Fruit fly (Drosophila melanogaster) whole organism, prepupa: ENCODE measurements around the gene Set8.

Experiments
- Blimp-1 ChIP-seq: fragments of 200-800 bp; sonication (Bioruptor generic); optimal IDR thresholded peaks from 3 replicates; lab custom pipeline; 2017; ENCODE audit warnings: missing biosample characterization, missing genetic modification characterization, mild to moderate bottlenecking, moderate library complexity, missing genetic modification reagents
- CG10631 ChIP-seq: fragments of 200-800 bp; sonication (Bioruptor generic); optimal IDR thresholded peaks from 2 replicates; lab custom pipeline; 2016; ENCODE audit warnings: missing biosample characterization, missing genetic modification characterization
- CG10669 ChIP-seq: fragments of 200-800 bp; sonication (Bioruptor generic); optimal IDR thresholded peaks from 3 replicates; lab custom pipeline; 2018; ENCODE audit warnings: missing biosample characterization, mild to moderate bottlenecking, missing genetic modification characterization, moderate library complexity
- CG15336 ChIP-seq: fragments of 200-800 bp; sonication (Bioruptor generic); IDR thresholded peaks from 2 replicates; pipeline ENCODE4 v1.3.6; 2022; ENCODE audit warnings: missing biosample characterization, missing genetic modification characterization
- CG1621 ChIP-seq: fragments of 200-800 bp; sonication (Bioruptor generic); optimal IDR thresholded peaks from 3 replicates; lab custom pipeline; 2018; ENCODE audit warnings: missing biosample characterization, mild to moderate bottlenecking, missing genetic modification characterization
- CG3032 ChIP-seq: fragments of 200-800 bp; optimal IDR thresholded peaks from 2 replicates; lab custom pipeline; 2019; ENCODE audit warnings: missing biosample characterization, mild to moderate bottlenecking, missing genetic modification characterization, moderate library complexity
- CG31627 ChIP-seq: fragments of 200-800 bp; sonication (Bioruptor generic); optimal IDR thresholded peaks from 3 replicates; lab custom pipeline; 2016; ENCODE audit warnings: missing biosample characterization, missing genetic modification characterization
- CG34406 ChIP-seq: fragments of 200-800 bp; sonication (Bioruptor generic); optimal IDR thresholded peaks from 3 replicates; lab custom pipeline; 2016; ENCODE audit warnings: missing biosample characterization, missing genetic modification characterization
- CG3919 ChIP-seq: fragments of 200-800 bp; sonication (Bioruptor generic); optimal IDR thresholded peaks from 3 replicates; lab custom pipeline; 2016; ENCODE audit warnings: missing biosample characterization, missing genetic modification characterization
- CG4318 ChIP-seq: fragments of 200-800 bp; sonication (Bioruptor generic); optimal IDR thresholded peaks from 3 replicates; lab custom pipeline; 2017; ENCODE audit warnings: missing biosample characterization, mild to moderate bottlenecking, missing genetic modification characterization
- CG6163 ChIP-seq: fragments of 200-800 bp; sonication (Bioruptor generic); IDR thresholded peaks from 3 replicates; pipeline ENCODE4 v1.3.6; 2022; ENCODE audit warnings: missing biosample characterization, missing genetic modification characterization
- CG6792 ChIP-seq: fragments of 200-800 bp; sonication (Bioruptor generic); optimal IDR thresholded peaks from 3 replicates; lab custom pipeline; 2016; ENCODE audit warnings: missing biosample characterization, missing genetic modification characterization
- CG6808 ChIP-seq: fragments of 200-800 bp; sonication (Bioruptor generic); optimal IDR thresholded peaks from 3 replicates; lab custom pipeline; 2017; ENCODE audit warnings: missing biosample characterization, missing genetic modification characterization, mild to moderate bottlenecking, moderate library complexity, missing genetic modification reagents
- CG6854 ChIP-seq: fragments of 200-800 bp; sonication (Bioruptor generic); optimal IDR thresholded peaks from 2 replicates; lab custom pipeline; 2017; ENCODE audit warnings: missing biosample characterization, mild to moderate bottlenecking, missing genetic modification characterization
- CG7368 ChIP-seq: fragments of 200-800 bp; sonication (Bioruptor generic); optimal IDR thresholded peaks from 3 replicates; lab custom pipeline; 2016; ENCODE audit warnings: missing biosample characterization, missing genetic modification characterization
- CG8119 ChIP-seq: fragments of 200-800 bp; sonication (Bioruptor generic); IDR thresholded peaks from 3 replicates; pipeline ENCODE4 v1.3.6; 2022; ENCODE audit warnings: missing biosample characterization, missing genetic modification characterization
- CG8319 ChIP-seq: fragments of 200-800 bp; sonication (Bioruptor generic); optimal IDR thresholded peaks from 3 replicates; lab custom pipeline; 2016; ENCODE audit warnings: missing biosample characterization, missing genetic modification characterization
- CG8632 ChIP-seq: fragments of 200-800 bp; sonication (Bioruptor generic); optimal IDR thresholded peaks from 3 replicates; lab custom pipeline; 2016; ENCODE audit warnings: missing biosample characterization, missing genetic modification characterization
- CG9139 ChIP-seq: fragments of 200-800 bp; sonication (Bioruptor generic); optimal IDR thresholded peaks from 3 replicates; lab custom pipeline; 2017; ENCODE audit warnings: missing biosample characterization, mild to moderate bottlenecking, missing genetic modification characterization
- Eip78C ChIP-seq: fragments of 200-800 bp; sonication (Bioruptor generic); peaks from one replicate; lab custom pipeline; 2016; ENCODE audit warnings: missing biosample characterization, missing genetic modification characterization
- Ets21C ChIP-seq: fragments of 200-800 bp; sonication (Bioruptor generic); optimal IDR thresholded peaks from 3 replicates; lab custom pipeline; 2016; ENCODE audit warnings: missing biosample characterization, missing genetic modification characterization
- Ets96B ChIP-seq: fragments of 200-800 bp; optimal IDR thresholded peaks from 2 replicates; lab custom pipeline; 2019; ENCODE audit warnings: missing biosample characterization, mild to moderate bottlenecking, missing genetic modification characterization, moderate library complexity
- Gug ChIP-seq: fragments of 200-800 bp; sonication (Bioruptor generic); IDR thresholded peaks from 2 replicates; pipeline ENCODE4 v1.3.6; 2022; ENCODE audit warnings: missing biosample characterization, missing genetic modification characterization
- Hr38 ChIP-seq: sonication (Bioruptor generic); optimal IDR thresholded peaks from 2 replicates; lab custom pipeline; 2016; ENCODE audit warnings: missing biosample characterization, missing genetic modification characterization
- Hr4 ChIP-seq: fragments of 200-800 bp; sonication (Bioruptor generic); optimal IDR thresholded peaks from 3 replicates; lab custom pipeline; 2016; ENCODE audit warnings: missing biosample characterization, missing genetic modification characterization
- Lpt ChIP-seq: fragments of 200-800 bp; sonication (Bioruptor generic); optimal IDR thresholded peaks from 3 replicates; lab custom pipeline; 2016; ENCODE audit warnings: missing biosample characterization, missing genetic modification characterization
- Met ChIP-seq: fragments of 200-800 bp; sonication (Bioruptor generic); optimal IDR thresholded peaks from 3 replicates; lab custom pipeline; 2016; ENCODE audit warnings: missing biosample characterization, missing genetic modification characterization
- Sox102F ChIP-seq: fragments of 200-800 bp; sonication (Bioruptor generic); optimal IDR thresholded peaks from 2 replicates; lab custom pipeline; 2016; ENCODE audit warnings: missing biosample characterization, mild to moderate bottlenecking, missing genetic modification characterization
- Sox14 ChIP-seq: fragments of 200-800 bp; sonication (Bioruptor generic); optimal IDR thresholded peaks from 3 replicates; lab custom pipeline; 2016; ENCODE audit warnings: missing biosample characterization, missing genetic modification characterization
- Sox15 ChIP-seq: fragments of 200-800 bp; sonication (Bioruptor generic); optimal IDR thresholded peaks from 3 replicates; lab custom pipeline; 2016; ENCODE audit warnings: missing biosample characterization, missing genetic modification characterization
- acj6 ChIP-seq: fragments of 200-800 bp; sonication (Bioruptor generic); optimal IDR thresholded peaks from 3 replicates; lab custom pipeline; 2016; ENCODE audit warnings: missing biosample characterization, missing genetic modification characterization
- dac ChIP-seq: fragments of 200-800 bp; sonication (Bioruptor generic); optimal IDR thresholded peaks from 2 replicates; lab custom pipeline; 2017; ENCODE audit warnings: missing biosample characterization, mild to moderate bottlenecking, missing genetic modification characterization
- dsx ChIP-seq: fragments of 200-800 bp; optimal IDR thresholded peaks from 3 replicates; lab custom pipeline; 2019; ENCODE audit warnings: missing biosample characterization, mild to moderate bottlenecking, missing genetic modification characterization, moderate library complexity; ENCODE audit not compliant: poor library complexity, severe bottlenecking
- eg ChIP-seq: fragments of 200-800 bp; sonication (Bioruptor generic); IDR thresholded peaks from 3 replicates; pipeline ENCODE4 v1.3.6; 2022; ENCODE audit warnings: missing biosample characterization, missing genetic modification characterization
- esn ChIP-seq: fragments of 200-800 bp; sonication (Bioruptor generic); optimal IDR thresholded peaks from 2 replicates; lab custom pipeline; 2016; ENCODE audit warnings: missing biosample characterization, mild to moderate bottlenecking, missing genetic modification characterization, moderate library complexity
- fd59A ChIP-seq: fragments of 200-800 bp; sonication (Bioruptor generic); optimal IDR thresholded peaks from 2 replicates; lab custom pipeline; 2017; ENCODE audit warnings: missing biosample characterization, mild to moderate bottlenecking, missing genetic modification characterization, missing genetic modification reagents
- fd85E ChIP-seq: fragments of 200-800 bp; sonication (Bioruptor generic); optimal IDR thresholded peaks from 3 replicates; lab custom pipeline; 2016; ENCODE audit warnings: missing biosample characterization, missing genetic modification characterization
- lz ChIP-seq: fragments of 200-800 bp; sonication (Bioruptor generic); optimal IDR thresholded peaks from 3 replicates; lab custom pipeline; 2016; ENCODE audit warnings: missing biosample characterization, missing genetic modification characterization
- pdm3 ChIP-seq: fragments of 200-800 bp; sonication (Bioruptor generic); optimal IDR thresholded peaks from 3 replicates; lab custom pipeline; 2016; ENCODE audit warnings: missing biosample characterization, missing genetic modification characterization
- salr ChIP-seq, 2 experiments: fragments of 200-800 bp; sonication (Bioruptor generic); optimal IDR thresholded peaks; 3 replicates each; lab custom pipeline; 2016 to 2018; ENCODE audit warnings: missing biosample characterization in 2 of 2, missing genetic modification characterization in 2 of 2, mild to moderate bottlenecking in 1 of 2
- spab ChIP-seq: fragments of 200-800 bp; sonication (Bioruptor generic); optimal IDR thresholded peaks from 2 replicates; lab custom pipeline; 2017; ENCODE audit warnings: missing biosample characterization, mild to moderate bottlenecking, missing genetic modification characterization, missing genetic modification reagents
- ss ChIP-seq, 2 experiments: fragments of 200-800 bp; sonication (Bioruptor generic); optimal IDR thresholded peaks; 2 replicates in 1 of 2; 3 replicates in 1 of 2; lab custom pipeline; 2017 to 2018; ENCODE audit warnings: mild to moderate bottlenecking in 2 of 2, missing biosample characterization in 2 of 2, missing genetic modification characterization in 2 of 2, moderate library complexity in 1 of 2
- svp ChIP-seq: fragments of 200-800 bp; sonication (Bioruptor generic); peaks from one replicate; lab custom pipeline; 2016; ENCODE audit warnings: missing biosample characterization, missing genetic modification characterization
- topi ChIP-seq: fragments of 200-800 bp; sonication (Bioruptor generic); optimal IDR thresholded peaks from 3 replicates; lab custom pipeline; 2016; ENCODE audit warnings: missing biosample characterization, missing genetic modification characterization

The Set8 gene

dm6 chr3R:14315912-14316444 is at the start of gene Set8:
Gene Set8, plus strand, starts transcription at chr3R:14316038.
- TF ChIP-seq CG6163 (GFP tag; lab: Robert Waterston, UW) (peak; percentile 65; the same call in 2 of the 3 replicates), fd85E (GFP tag; lab: Kevin White, UChicago) (peak; percentile 6), esn (GFP tag; lab: Kevin White, UChicago) (peak; percentile 26), CG1621 (peak; percentile 57), Gug (GFP tag; lab: Robert Waterston, UW) (no peak), Blimp-1 (GFP tag; lab: Kevin White, UChicago) (no peak), CG8119 (GFP tag; lab: Robert Waterston, UW) (peak; percentile 79), CG6854 (GFP tag; lab: Kevin White, UChicago) (peak; percentile 68), Sox14 (GFP tag; lab: Kevin White, UChicago) (no peak), CG4318 (GFP tag; lab: Kevin White, UChicago) (no peak), Met (GFP tag; lab: Kevin White, UChicago) (no peak), CG8632 (GFP tag; lab: Kevin White, UChicago) (no peak), salr (GFP tag; optimal IDR thresholded peaks at IDR 0.05; lab: Kevin White, UChicago) (no peak), Sox15 (no peak), acj6 (no peak), Sox102F (no peak), CG15336 (GFP tag; lab: Robert Waterston, UW) (peak; percentile 75; the same call in 1 of the 2 replicates), Ets96B (peak; percentile 52), CG3032 (peak; percentile 42), lz (GFP tag; lab: Kevin White, UChicago) (no peak)

DNA sequence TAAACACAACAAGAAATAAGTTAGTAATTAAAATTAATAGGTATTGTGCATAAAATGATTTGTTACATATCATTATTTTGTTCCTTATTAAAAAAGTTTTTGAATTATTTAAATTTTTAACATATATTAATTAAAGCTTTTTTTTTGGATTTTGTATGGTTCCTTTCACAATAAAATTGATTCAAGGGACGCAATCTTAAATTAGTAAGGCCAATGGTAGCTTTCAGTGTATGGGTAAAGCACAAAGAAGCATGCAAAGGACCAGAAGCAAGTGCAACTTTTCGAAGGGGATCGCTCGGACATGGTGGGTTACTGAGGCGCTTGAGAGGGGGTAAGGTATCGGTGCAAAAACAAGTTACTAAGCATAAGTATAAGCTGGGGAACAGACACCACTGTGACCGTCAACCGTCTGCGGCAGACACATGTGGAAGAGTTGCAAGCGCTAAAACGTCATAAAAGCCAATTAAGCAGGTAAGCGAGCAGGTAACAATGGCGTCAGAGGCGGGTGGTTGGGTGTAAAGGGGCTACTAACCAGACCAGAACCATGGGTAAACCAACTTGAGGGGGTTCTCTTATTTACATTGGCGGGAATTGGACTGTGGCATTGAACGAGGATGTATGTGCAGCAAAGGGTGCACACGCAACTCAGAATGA is 40.2 kb upstream of the Set8 start:
- TF ChIP-seq CG6163 (GFP tag; lab: Robert Waterston, UW) (peak; percentile 7; the same call in 1 of the 3 replicates), svp (peak; percentile 74), CG6808 (GFP tag; lab: Kevin White, UChicago) (peak; percentile 34), CG10631 (GFP tag; lab: Kevin White, UChicago) (peak; percentile 69), CG34406 (peak; percentile 53), dsx (peak; percentile 70), fd59A (GFP tag; lab: Kevin White, UChicago) (peak; percentile 20), CG6792 (GFP tag; lab: Kevin White, UChicago) (peak; percentile 24), Eip78C (no peak), pdm3 (GFP tag; lab: Kevin White, UChicago) (no peak), Sox102F (peak; percentile 23), topi (GFP tag; lab: Kevin White, UChicago) (no peak), Ets96B (no peak), CG8319 (no peak), ss (GFP tag; optimal IDR thresholded peaks at IDR 0.05; lab: Kevin White, UChicago) (peak in 1 of 2 experiments; percentile 89)

DNA sequence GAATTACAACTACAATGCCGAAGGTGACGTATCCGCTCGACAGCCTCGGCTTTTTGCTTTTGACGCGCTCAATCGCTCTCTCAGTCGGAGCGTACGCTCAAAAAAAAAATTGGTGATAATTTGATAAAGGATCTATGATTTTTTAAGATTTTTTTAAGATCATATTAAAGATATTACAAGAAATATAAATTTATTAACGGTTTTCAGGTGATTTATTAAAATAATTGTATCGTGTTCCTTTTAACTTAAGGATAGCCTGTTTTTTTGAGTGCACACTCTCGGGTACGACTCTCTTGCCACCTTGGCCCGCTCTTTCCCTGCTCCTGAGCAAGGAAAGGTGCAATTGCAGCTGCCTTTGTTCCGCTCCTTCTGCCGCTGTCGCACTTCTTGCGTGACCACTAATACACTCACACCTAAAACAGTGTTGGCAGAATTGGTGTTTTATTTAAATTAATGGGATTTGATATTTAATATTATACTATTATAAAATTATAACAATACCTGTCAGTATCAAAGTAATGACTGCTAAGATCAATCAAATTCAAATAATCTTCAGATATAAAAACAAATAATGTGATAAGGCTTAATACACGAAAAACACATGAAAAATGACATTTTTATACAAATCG is 37.8 kb upstream of the Set8 start:
- TF ChIP-seq lz (GFP tag; lab: Kevin White, UChicago) (peak; percentile 89), Ets96B (peak; percentile 99), svp (peak; percentile 95), CG7368 (peak; percentile 94), Ets21C (GFP tag; lab: Kevin White, UChicago) (peak; percentile 71), fd85E (GFP tag; lab: Kevin White, UChicago) (peak; percentile 82), topi (GFP tag; lab: Kevin White, UChicago) (peak; percentile 93), Hr38 (GFP tag; lab: Kevin White, UChicago) (no peak), salr (GFP tag; optimal IDR thresholded peaks at IDR 0.05; lab: Kevin White, UChicago) (peak; percentile 91 to 92), Lpt (GFP tag; lab: Kevin White, UChicago) (peak; percentile 94), CG4318 (GFP tag; lab: Kevin White, UChicago) (peak; percentile 88), CG10631 (GFP tag; lab: Kevin White, UChicago) (peak; percentile 97), Blimp-1 (GFP tag; lab: Kevin White, UChicago) (peak; percentile 86), CG8632 (GFP tag; lab: Kevin White, UChicago) (peak; percentile 97), dac (GFP tag; lab: Kevin White, UChicago) (peak; percentile 86), Sox14 (GFP tag; lab: Kevin White, UChicago) (peak; percentile 89), spab (GFP tag; lab: Kevin White, UChicago) (peak; percentile 97), CG8119 (GFP tag; lab: Robert Waterston, UW) (peak; percentile 99), CG9139 (GFP tag; lab: Kevin White, UChicago) (peak; percentile 97), CG6792 (GFP tag; lab: Kevin White, UChicago) (peak; percentile 97), CG10669 (GFP tag; lab: Kevin White, UChicago) (peak; percentile 97), CG3919 (GFP tag; lab: Kevin White, UChicago) (peak; percentile 98), CG15336 (GFP tag; lab: Robert Waterston, UW) (peak; percentile 99), CG3032 (peak; percentile 98), Hr4 (GFP tag; lab: Kevin White, UChicago) (peak; percentile 94), eg (peak; percentile 98), CG31627 (peak; percentile 82)
